Worm (Caenorhabditis elegans): ENCODE results near the gene R11G10.4.

R11G10.4 gene

DNA sequence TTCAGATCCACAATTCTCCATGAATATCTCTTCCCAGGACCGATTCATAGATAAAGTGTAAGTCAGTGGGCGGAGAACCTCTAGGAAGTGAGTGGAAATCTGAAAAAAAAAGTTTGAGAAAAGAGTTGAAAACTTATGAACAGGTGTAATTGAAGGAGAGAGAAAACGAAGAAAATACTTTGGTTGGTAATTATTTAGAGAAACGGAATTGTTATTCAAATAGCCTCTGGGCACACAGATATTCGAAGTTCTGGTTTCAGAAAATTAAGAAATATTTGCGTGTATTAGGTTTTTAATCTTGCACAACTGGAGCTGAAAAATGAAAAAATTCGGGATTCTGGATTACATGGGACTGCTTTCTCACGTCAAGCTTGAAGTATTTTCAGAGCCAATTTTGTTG, 26.7 kb upstream of the R11G10.4 start, which contains the start of gene T10G3.2:
TSS of gene T10G3.2 (minus strand) at position 101 of the 400 bp plus-strand sequence.
- TF ChIP-seq ham-2 (GFP tag; optimal IDR thresholded peaks at IDR 0.05) (no peak), ceh-83 (GFP tag; optimal IDR thresholded peaks at IDR 0.05) (no peak), snpc-4 (tag; optimal IDR thresholded peaks at IDR 0.05) (no peak), mab-5 (tag; optimal IDR thresholded peaks at IDR 0.05) (no peak), blmp-1 (tag; optimal IDR thresholded peaks at IDR 0.05) (no peak), lin-32 (GFP tag; optimal IDR thresholded peaks at IDR 0.05) (no peak), elt-1 (tag; optimal IDR thresholded peaks at IDR 0.05; ENCODE audit: borderline replicate concordance, insufficient read depth) (no peak), lsy-2 (tag; optimal IDR thresholded peaks at IDR 0.05) (no peak), hlh-1 (tag; optimal IDR thresholded peaks at IDR 0.05) (no peak), bed-3 (GFP tag; optimal IDR thresholded peaks at IDR 0.05) (no peak), pha-4 (tag; optimal IDR thresholded peaks at IDR 0.05) (no peak), unc-62 (GFP tag; optimal IDR thresholded peaks at IDR 0.05) (no peak), zip-8 (tag; optimal IDR thresholded peaks at IDR 0.05) (no peak), unc-120 (tag; optimal IDR thresholded peaks at IDR 0.05; ENCODE audit: poor library complexity, severe bottlenecking) (no peak)

DNA sequence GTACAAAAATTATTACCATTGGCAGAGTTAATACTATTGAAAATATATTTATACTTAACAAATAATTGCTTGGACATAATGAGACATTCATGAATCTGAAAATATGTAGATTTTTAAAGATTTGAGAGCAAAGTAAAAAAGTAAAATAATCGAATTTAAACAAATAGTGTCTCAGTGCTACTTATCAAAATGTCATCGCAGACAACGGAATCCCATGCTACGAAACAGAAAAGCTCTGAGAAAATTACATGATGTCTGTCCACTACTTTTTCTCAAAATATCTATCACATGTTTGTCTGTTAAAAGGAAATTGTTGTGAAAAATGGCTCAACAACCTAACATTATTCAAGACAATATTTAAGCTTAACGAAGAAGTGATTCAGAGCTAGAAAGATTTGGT, 22.1 kb upstream of the R11G10.4 start, which contains the start of gene T10G3.4:
TSS of gene T10G3.4 (minus strand) at position 101 of the 400 bp plus-strand sequence.
- no peak for TF ChIP-seq unc-39 (tag; optimal IDR thresholded peaks at IDR 0.05)
- TF ChIP-seq mab-5 (tag; optimal IDR thresholded peaks at IDR 0.05) = no peak
- TF ChIP-seq ceh-39 (tag; optimal IDR thresholded peaks at IDR 0.05) = no peak
- TF ChIP-seq elt-1 (tag; optimal IDR thresholded peaks at IDR 0.05; ENCODE audit: borderline replicate concordance, insufficient read depth) = no peak
- TF ChIP-seq blmp-1 (tag; optimal IDR thresholded peaks at IDR 0.05) = no peak
- no peak for TF ChIP-seq ces-1 (GFP tag; optimal IDR thresholded peaks at IDR 0.05)
- no peak for TF ChIP-seq zip-8 (tag; optimal IDR thresholded peaks at IDR 0.05)
- TF ChIP-seq mls-2 (tag; optimal IDR thresholded peaks at IDR 0.05) = no peak
- no peak for TF ChIP-seq lsy-2 (tag; optimal IDR thresholded peaks at IDR 0.05)
- no peak for TF ChIP-seq unc-120 (tag; optimal IDR thresholded peaks at IDR 0.05; ENCODE audit: poor library complexity, severe bottlenecking)
- TF ChIP-seq cnd-1 (tag; optimal IDR thresholded peaks at IDR 0.05) = no peak

DNA sequence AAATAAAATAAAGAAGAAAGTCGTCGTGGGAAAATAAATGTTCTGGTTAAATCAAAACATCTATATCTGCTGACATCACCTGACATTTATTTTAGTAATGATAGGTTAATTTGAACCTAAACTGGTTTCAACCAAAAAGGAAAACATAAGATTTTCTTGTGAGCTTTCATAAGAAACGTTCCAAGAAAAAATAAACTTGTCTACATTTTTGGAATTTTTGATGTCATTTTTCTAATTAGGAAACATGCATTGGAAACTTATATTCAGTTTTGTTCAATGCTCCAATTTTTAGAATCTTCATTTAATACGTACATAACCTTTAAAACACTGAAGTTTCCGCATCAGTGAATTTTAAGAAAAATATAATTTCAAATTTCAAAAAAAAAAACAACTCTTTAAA, 20.7 kb upstream of the R11G10.4 start:
- TF ChIP-seq ceh-83 (GFP tag; optimal IDR thresholded peaks at IDR 0.05) = no peak
- TF ChIP-seq lin-13 (tag; optimal IDR thresholded peaks at IDR 0.05) = no peak
- TF ChIP-seq bed-3 (GFP tag; optimal IDR thresholded peaks at IDR 0.05) = no peak
- TF ChIP-seq zip-8 (tag; optimal IDR thresholded peaks at IDR 0.05) = no peak
- TF ChIP-seq mab-5 (tag; optimal IDR thresholded peaks at IDR 0.05) = no peak
- TF ChIP-seq unc-62 (GFP tag; optimal IDR thresholded peaks at IDR 0.05) = no peak
- no peak for TF ChIP-seq mls-2 (tag; optimal IDR thresholded peaks at IDR 0.05)

DNA sequence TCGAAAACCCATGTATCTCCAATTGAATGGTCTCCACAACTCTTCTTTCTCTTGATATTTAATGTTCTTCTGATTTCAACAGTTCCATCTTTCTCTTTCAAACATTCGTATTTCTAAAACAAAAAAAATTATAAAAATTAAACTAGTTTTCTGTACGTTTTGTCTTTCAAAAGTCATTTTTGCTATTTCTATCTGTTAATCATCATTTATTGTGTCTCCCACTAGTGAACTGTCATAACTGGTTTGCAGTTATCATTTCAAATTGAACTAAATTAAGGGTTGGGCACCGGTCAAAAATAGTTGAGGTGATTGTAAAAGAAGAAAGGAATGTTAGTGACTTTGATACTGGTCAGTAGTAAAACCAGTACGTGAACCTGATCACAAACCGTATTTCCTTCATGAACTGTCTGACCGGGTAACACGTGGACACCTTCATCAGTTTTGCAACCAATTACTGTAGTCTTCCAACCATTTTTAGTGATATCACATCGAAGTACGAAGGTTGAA, 18.1 kb upstream of the R11G10.4 start:
- TF ChIP-seq unc-39 (tag; optimal IDR thresholded peaks at IDR 0.05) (no peak), snpc-4 (tag; optimal IDR thresholded peaks at IDR 0.05) (no peak), lin-13 (tag; optimal IDR thresholded peaks at IDR 0.05) (no peak), unc-62 (GFP tag; optimal IDR thresholded peaks at IDR 0.05) (no peak), M03D4.4 (tag; optimal IDR thresholded peaks at IDR 0.05) (no peak), hlh-1 (tag; optimal IDR thresholded peaks at IDR 0.05) (no peak), lsy-2 (tag; optimal IDR thresholded peaks at IDR 0.05) (no peak), lin-32 (GFP tag; optimal IDR thresholded peaks at IDR 0.05) (no peak), flh-1 (GFP tag; optimal IDR thresholded peaks at IDR 0.05) (no peak), unc-120 (tag; optimal IDR thresholded peaks at IDR 0.05; ENCODE audit: poor library complexity, severe bottlenecking) (no peak), nhr-76 (tag; optimal IDR thresholded peaks at IDR 0.05) (no peak), blmp-1 (tag; optimal IDR thresholded peaks at IDR 0.05) (no peak), elt-1 (tag; optimal IDR thresholded peaks at IDR 0.05; ENCODE audit: borderline replicate concordance, insufficient read depth) (no peak), ham-2 (GFP tag; optimal IDR thresholded peaks at IDR 0.05) (no peak), mls-2 (tag; optimal IDR thresholded peaks at IDR 0.05) (no peak), elt-3 (tag; optimal IDR thresholded peaks at IDR 0.05) (no peak), nhr-12 (tag; optimal IDR thresholded peaks at IDR 0.05) (no peak), cnd-1 (tag; optimal IDR thresholded peaks at IDR 0.05) (no peak), sptf-1 (tag; optimal IDR thresholded peaks at IDR 0.05) (no peak), ceh-43 (GFP tag; optimal IDR thresholded peaks at IDR 0.05) (no peak)

DNA sequence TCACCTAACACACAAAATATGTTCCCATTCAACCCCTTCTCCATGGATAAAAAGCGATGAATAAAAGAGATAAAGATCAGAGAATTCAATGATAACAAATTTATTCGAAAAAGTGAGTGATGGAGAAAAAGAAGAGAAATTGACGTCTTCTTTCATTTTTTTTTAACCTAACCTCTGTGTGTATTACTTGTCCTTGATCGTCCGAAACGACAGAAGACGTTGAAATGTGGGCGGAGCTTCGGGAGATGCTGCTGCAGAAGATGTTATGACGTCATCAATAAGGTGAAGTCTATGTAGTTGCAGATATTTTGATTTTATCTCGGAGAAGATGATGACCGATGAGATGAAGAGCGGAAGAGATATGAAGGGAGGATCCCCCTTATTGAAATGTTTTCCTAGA, 16.6 kb upstream of the R11G10.4 start, which contains the start of gene T10G3.3:
TSS of gene T10G3.3 (minus strand) at position 370 of the 400 bp plus-strand sequence.
- no peak for TF ChIP-seq nhr-237 (tag; optimal IDR thresholded peaks at IDR 0.05)
- peak; percentile 74 for TF ChIP-seq zip-8 (tag; optimal IDR thresholded peaks at IDR 0.05)
- TF ChIP-seq elt-1 (tag; optimal IDR thresholded peaks at IDR 0.05; ENCODE audit: borderline replicate concordance, insufficient read depth) = peak; percentile 85
